Fruit fly (Drosophila melanogaster) whole organism, wandering third instar larva: ENCODE data around the gene CG14855.

Source experiments
- Abd-B ChIP-seq: fragments of >200 bp; optimal IDR thresholded peaks from 2 replicates; lab custom pipeline; 2017; ENCODE audit warnings: missing biosample characterization, missing genetic modification characterization
- CG32264 ChIP-seq: fragments of 200-800 bp; sonication (Bioruptor generic); optimal IDR thresholded peaks from 2 replicates; lab custom pipeline; 2016; ENCODE audit warnings: missing biosample characterization, missing genetic modification characterization
- CG9705 ChIP-seq: fragments of 200-800 bp; sonication (Bioruptor generic); optimal IDR thresholded peaks from 2 replicates; lab custom pipeline; 2018; ENCODE audit warnings: missing biosample characterization, mild to moderate bottlenecking, missing genetic modification characterization
- Dfd ChIP-seq: fragments of >200 bp; optimal IDR thresholded peaks from 2 replicates; lab custom pipeline; 2017; ENCODE audit warnings: missing biosample characterization, missing genetic modification characterization
- Dif ChIP-seq: fragments of 200-275, 200-300 bp; sonication (Bioruptor generic); optimal IDR thresholded peaks from 2 replicates; lab custom pipeline; 2018; ENCODE audit warnings: missing biosample characterization, missing genetic modification characterization; ENCODE audit not compliant: partially characterized antibody
- GATAd ChIP-seq: sonication (Bioruptor generic); optimal IDR thresholded peaks from 2 replicates; lab custom pipeline; 2016; ENCODE audit warnings: missing biosample characterization, missing genetic modification characterization
- HLH106 ChIP-seq: fragments of 200-800 bp; optimal IDR thresholded peaks from 3 replicates; lab custom pipeline; 2019; ENCODE audit warnings: missing biosample characterization, mild to moderate bottlenecking, missing genetic modification characterization, moderate library complexity
- Hnf4 ChIP-seq: fragments of 200-800 bp; sonication (Bioruptor generic); optimal IDR thresholded peaks from 2 replicates; lab custom pipeline; 2016; ENCODE audit warnings: missing biosample characterization, mild to moderate bottlenecking, missing genetic modification characterization
- Mio ChIP-seq: sonication (Bioruptor generic); optimal IDR thresholded peaks from 2 replicates; lab custom pipeline; 2016; ENCODE audit warnings: missing biosample characterization, missing genetic modification characterization
- N ChIP-seq: fragments of >200 bp; optimal IDR thresholded peaks from 2 replicates; lab custom pipeline; 2018; ENCODE audit warnings: missing biosample characterization, missing external identifiers, missing genetic modification characterization
- Sp1 ChIP-seq: fragments of 200-800 bp; sonication (Bioruptor generic); optimal IDR thresholded peaks from 3 replicates; lab custom pipeline; 2019; ENCODE audit warnings: missing biosample characterization, mild to moderate bottlenecking, missing genetic modification characterization, moderate library complexity
- Vsx2 ChIP-seq: fragments of 200-300, 225-300 bp; sonication (Bioruptor generic); optimal IDR thresholded peaks from 2 replicates; lab custom pipeline; 2018; ENCODE audit warnings: missing biosample characterization, missing genetic modification characterization; ENCODE audit not compliant: partially characterized antibody
- br ChIP-seq: fragments of 200-800 bp; sonication (Bioruptor generic); optimal IDR thresholded peaks from 2 replicates; lab custom pipeline; 2016; ENCODE audit warnings: missing biosample characterization, missing genetic modification characterization
- brk ChIP-seq: fragments of 200-800 bp; sonication (Bioruptor generic); optimal IDR thresholded peaks from 2 replicates; lab custom pipeline; 2016; ENCODE audit warnings: missing biosample characterization, mild to moderate bottlenecking, missing genetic modification characterization
- dl ChIP-seq, 2 experiments: fragments of 175-275, 200-275 bp in 1 of 2; fragments of 200-275 bp in 1 of 2; sonication (Bioruptor generic); optimal IDR thresholded peaks; lab custom pipeline; 2018; ENCODE audit warnings: mild to moderate bottlenecking in 2 of 2, missing biosample characterization in 2 of 2, missing genetic modification characterization in 2 of 2, moderate library complexity in 2 of 2; ENCODE audit not compliant: partially characterized antibody in 2 of 2, insufficient read depth in 1 of 2
- dmrt93B ChIP-seq: fragments of 200-800 bp; sonication (Bioruptor generic); optimal IDR thresholded peaks from 2 replicates; lab custom pipeline; 2018; ENCODE audit warnings: missing biosample characterization, mild to moderate bottlenecking, missing genetic modification characterization
- dsf ChIP-seq: sonication (Bioruptor generic); optimal IDR thresholded peaks from 2 replicates; lab custom pipeline; 2016; ENCODE audit warnings: missing biosample characterization, missing genetic modification characterization, borderline replicate concordance
- ey ChIP-seq: fragments of 200-800 bp; sonication (Bioruptor generic); optimal IDR thresholded peaks from 2 replicates; lab custom pipeline; 2016; ENCODE audit warnings: missing biosample characterization, missing genetic modification characterization
- fru ChIP-seq: fragments of 200-800 bp; sonication (Bioruptor generic); optimal IDR thresholded peaks from 3 replicates; lab custom pipeline; 2016; ENCODE audit warnings: missing biosample characterization, mild to moderate bottlenecking, missing genetic modification characterization
- h ChIP-seq: fragments of 200-800 bp; sonication (Bioruptor generic); optimal IDR thresholded peaks from 3 replicates; lab custom pipeline; 2016; ENCODE audit warnings: missing biosample characterization, mild to moderate bottlenecking, missing genetic modification characterization
- jim ChIP-seq: fragments of 175-275, 200-325 bp; sonication (Bioruptor generic); optimal IDR thresholded peaks from 2 replicates; lab custom pipeline; 2016; ENCODE audit warnings: missing biosample characterization, mild to moderate bottlenecking, missing genetic modification characterization
- lola ChIP-seq: fragments of >200 bp; optimal IDR thresholded peaks from 2 replicates; lab custom pipeline; 2017; ENCODE audit warnings: missing biosample characterization, missing genetic modification characterization
- pan ChIP-seq: fragments of >200 bp; optimal IDR thresholded peaks from 2 replicates; lab custom pipeline; 2017
- psq ChIP-seq: fragments of 200-800 bp; sonication (Bioruptor generic); optimal IDR thresholded peaks from 3 replicates; lab custom pipeline; 2017; ENCODE audit warnings: missing biosample characterization, mild to moderate bottlenecking, missing genetic modification characterization, moderate library complexity
- rgr ChIP-seq: fragments of 200-800 bp; sonication (Bioruptor generic); optimal IDR thresholded peaks from 3 replicates; lab custom pipeline; 2016; ENCODE audit warnings: missing biosample characterization, mild to moderate bottlenecking, missing genetic modification characterization
- sage ChIP-seq: fragments of 200-800 bp; sonication (Bioruptor generic); optimal IDR thresholded peaks from 2 replicates; lab custom pipeline; 2016; ENCODE audit warnings: missing biosample characterization, mild to moderate bottlenecking, missing genetic modification characterization
- sv ChIP-seq: fragments of 200-800 bp; sonication (Bioruptor generic); optimal IDR thresholded peaks from 3 replicates; lab custom pipeline; 2016; ENCODE audit warnings: missing biosample characterization, missing genetic modification characterization
- tai ChIP-seq: sonication (Bioruptor generic); optimal IDR thresholded peaks from 2 replicates; lab custom pipeline; 2016; ENCODE audit warnings: missing biosample characterization, missing genetic modification characterization
- usp ChIP-seq: fragments of >200 bp; optimal IDR thresholded peaks from 2 replicates; lab custom pipeline; 2017; ENCODE audit warnings: missing biosample characterization, missing genetic modification characterization
- woc ChIP-seq: sonication (Bioruptor generic); optimal IDR thresholded peaks from 2 replicates; lab custom pipeline; 2016; ENCODE audit warnings: missing biosample characterization, mild to moderate bottlenecking, missing genetic modification characterization

The CG14855 gene

dm6 chr3R:14754806-14755488, 41.2 kb upstream of the CG14855 start (continued):
- TF ChIP-seq h (GFP tag; lab: Kevin White, UChicago) (peak; percentile 86), CG9705 (peak; percentile 2), jim (GFP tag; lab: Kevin White, UChicago) (no peak), rgr (GFP tag; lab: Kevin White, UChicago) (peak; percentile 68), GATAd (GFP tag; lab: Kevin White, UChicago) (no peak), Dfd (no peak), ey (GFP tag; lab: Kevin White, UChicago) (peak; percentile 69), lola (GFP tag; lab: Kevin White, UChicago) (no peak), dl (GFP tag; optimal IDR thresholded peaks at IDR 0.05; lab: Kevin White, UChicago; ENCODE audit: insufficient read depth in 1 of 2, partially characterized antibody in 2 of 2) (no peak)
- TF ChIP-seq, all 38 proteins: peak for 20

- no peak for TF ChIP-seq fru
- TF ChIP-seq rgr (GFP tag; lab: Kevin White, UChicago), result no peak
- TF ChIP-seq psq (GFP tag; lab: Kevin White, UChicago), result no peak
- no peak for TF ChIP-seq tai (GFP tag; lab: Kevin White, UChicago)
- no peak for TF ChIP-seq sv (GFP tag; lab: Kevin White, UChicago)
- TF ChIP-seq Abd-B (GFP tag; lab: Kevin White, UChicago), result no peak
- no peak for TF ChIP-seq GATAd (GFP tag; lab: Kevin White, UChicago)
- TF ChIP-seq lola (GFP tag; lab: Kevin White, UChicago), result no peak
- TF ChIP-seq Vsx2 (GFP tag; lab: Kevin White, UChicago), result no peak
- TF ChIP-seq Dif (GFP tag; lab: Kevin White, UChicago), result no peak
- no peak for TF ChIP-seq Dfd
- TF ChIP-seq N, result no peak
- no peak for TF ChIP-seq dmrt93B
- no peak for TF ChIP-seq usp
- TF ChIP-seq jim (GFP tag; lab: Kevin White, UChicago), result no peak
- no peak for TF ChIP-seq br
- no peak for TF ChIP-seq h (GFP tag; lab: Kevin White, UChicago)
- no peak for TF ChIP-seq pan (lab: Kevin White, UChicago)
- TF ChIP-seq dsf (GFP tag; lab: Kevin White, UChicago), result no peak
- TF ChIP-seq Hnf4 (GFP tag; lab: Kevin White, UChicago), result no peak
These were observed 40.1 kb upstream of the CG14855 start for dm6 chr3R:14756040-14756439.

- TF ChIP-seq woc (no peak), tai (GFP tag; lab: Kevin White, UChicago) (no peak), brk (GFP tag; lab: Kevin White, UChicago) (no peak), ey (GFP tag; lab: Kevin White, UChicago) (no peak), dmrt93B (no peak), HLH106 (tag; lab: Kevin White, UChicago) (no peak), sv (GFP tag; lab: Kevin White, UChicago) (no peak), rgr (GFP tag; lab: Kevin White, UChicago) (no peak), dl (GFP tag; optimal IDR thresholded peaks at IDR 0.05; lab: Kevin White, UChicago; ENCODE audit: insufficient read depth in 1 of 2, partially characterized antibody in 2 of 2) (no peak), CG32264 (GFP tag; lab: Kevin White, UChicago) (no peak), Dfd (no peak)
These were observed 37.8 kb upstream of the CG14855 start for dm6 chr3R:14758331-14758730.

- TF ChIP-seq tai (GFP tag; lab: Kevin White, UChicago) (no peak), Mio (GFP tag; lab: Kevin White, UChicago) (no peak)
These were observed 35.0 kb upstream of the CG14855 start for dm6 chr3R:14761060-14761459.

dm6 chr3R:14763487-14763886, 32.6 kb upstream of the CG14855 start:
- no peak for TF ChIP-seq Dif (GFP tag; lab: Kevin White, UChicago)
- no peak for TF ChIP-seq ey (GFP tag; lab: Kevin White, UChicago)
- TF ChIP-seq Vsx2 (GFP tag; lab: Kevin White, UChicago), result no peak
- TF ChIP-seq Mio (GFP tag; lab: Kevin White, UChicago), result no peak
- no peak for TF ChIP-seq fru
- no peak for TF ChIP-seq CG9705
- no peak for TF ChIP-seq lola (GFP tag; lab: Kevin White, UChicago)
- no peak for TF ChIP-seq Sp1 (GFP tag; lab: Kevin White, UChicago)
- TF ChIP-seq jim (GFP tag; lab: Kevin White, UChicago), result no peak
- no peak for TF ChIP-seq Abd-B (GFP tag; lab: Kevin White, UChicago)
- no peak for TF ChIP-seq sv (GFP tag; lab: Kevin White, UChicago)
- no peak for TF ChIP-seq tai (GFP tag; lab: Kevin White, UChicago)
- no peak for TF ChIP-seq sage (GFP tag; lab: Kevin White, UChicago)
- TF ChIP-seq br, result no peak
